Fruit fly (Drosophila melanogaster): ENCODE data around the gene CG44194.

CG44194 gene

dm6 chr3R:12957388-12957787 lies 40.1 kb downstream of the CG44194 start (continued):
- no peak for TF ChIP-seq Blimp-1 (GFP tag; optimal IDR thresholded peaks at IDR 0.05)
- no peak for TF ChIP-seq CG11762 (GFP tag; optimal IDR thresholded peaks at IDR 0.05; ENCODE audit: insufficient read depth)
- TF ChIP-seq CG11902 (GFP tag; optimal IDR thresholded peaks at IDR 0.05) = no peak
- peak; percentile 6 for TF ChIP-seq cyc (GFP tag; optimal IDR thresholded peaks at IDR 0.05)
- TF ChIP-seq CG8632 (GFP tag; optimal IDR thresholded peaks at IDR 0.05) = no peak
- peak; percentile 29 for TF ChIP-seq lz (GFP tag; optimal IDR thresholded peaks at IDR 0.05)
- peak; percentile 6 for TF ChIP-seq Ets21C (GFP tag; optimal IDR thresholded peaks at IDR 0.05)
- no peak for TF ChIP-seq net (GFP tag; optimal IDR thresholded peaks at IDR 0.05)
- peak; percentile 25 for TF ChIP-seq CG10631 (GFP tag; optimal IDR thresholded peaks at IDR 0.05)
- TF ChIP-seq Sox14 (GFP tag; optimal IDR thresholded peaks at IDR 0.05) = peak; percentile 15
- peak; percentile 54 for TF ChIP-seq svp (GFP tag)
- TF ChIP-seq CG7368 (GFP tag; optimal IDR thresholded peaks at IDR 0.05) = no peak
- TF ChIP-seq CG6854 (GFP tag; optimal IDR thresholded peaks at IDR 0.05) = no peak
- no peak for TF ChIP-seq CG10669 (GFP tag; optimal IDR thresholded peaks at IDR 0.05)
- TF ChIP-seq acj6 (GFP tag; optimal IDR thresholded peaks at IDR 0.05) = peak; percentile 10
- TF ChIP-seq topi (GFP tag; optimal IDR thresholded peaks at IDR 0.05) = peak; percentile 26
- TF ChIP-seq CG11294 (GFP tag; IDR thresholded peaks at IDR 0.05) = no peak
- TF ChIP-seq CG9139 (GFP tag; optimal IDR thresholded peaks at IDR 0.05) = no peak
- TF ChIP-seq achi (GFP tag; optimal IDR thresholded peaks at IDR 0.05) = peak; percentile 2
- no peak for TF ChIP-seq Sox15 (GFP tag; optimal IDR thresholded peaks at IDR 0.05)
- no peak for TF ChIP-seq fkh (GFP tag; optimal IDR thresholded peaks at IDR 0.05)
- peak; percentile 30 for TF ChIP-seq CG3919 (GFP tag; optimal IDR thresholded peaks at IDR 0.05)
- no peak for TF ChIP-seq CG8319 (GFP tag; optimal IDR thresholded peaks at IDR 0.05)

All from whole organism, prepupa.